Worm (Caenorhabditis elegans) whole organism, L1 larva: Measurements from ENCODE around the gene twk-7.

Experiments used
- C16A3.4 ChIP-seq: fragments of 150-350 bp; optimal IDR thresholded peaks from 2 replicates; lab custom pipeline; 2014; ENCODE audit warnings: missing biosample characterization, missing genetic modification characterization
- unc-62 ChIP-seq: fragments of 150-350 bp; optimal IDR thresholded peaks from 2 replicates; lab custom pipeline; 2014; ENCODE audit warnings: missing biosample characterization, missing genetic modification reagents, missing genetic modification characterization

ce11 chrIII:8643639-8644038 is at the start of gene twk-7:
- no peak for TF ChIP-seq unc-62
- TF ChIP-seq C16A3.4 (tag; lab: Kevin White, UChicago): no peak
